Fruit fly (Drosophila melanogaster) whole organism, embryonic: ENCODE measurements around the gene CG32099.

Experiments used
- Abd-B ChIP-seq: fragments of 200-800 bp; sonication (Bioruptor generic); optimal IDR thresholded peaks from 2 replicates; lab custom pipeline; 2018; ENCODE audit warnings: missing biosample characterization, mild to moderate bottlenecking, missing genetic modification characterization, moderate library complexity
- Awh ChIP-seq: fragments of 200-800 bp; sonication (Bioruptor generic); IDR thresholded peaks from 2 replicates; pipeline ENCODE4, ENCODE4 v1.3.6; 2022; ENCODE audit warnings: missing biosample characterization, missing genetic modification characterization
- B-H1 ChIP-seq: fragments of 200-800 bp; sonication (Bioruptor generic); IDR thresholded peaks from 3 replicates; pipeline ENCODE4 v1.3.6; 2022; ENCODE audit warnings: missing biosample characterization, missing genetic modification characterization
- CG10267 ChIP-seq: fragments of 200-800 bp; sonication (Bioruptor generic); optimal IDR thresholded peaks from 2 replicates; lab custom pipeline; 2018; ENCODE audit warnings: missing biosample characterization, mild to moderate bottlenecking, missing genetic modification characterization, moderate library complexity
- CG10979 ChIP-seq: fragments of 200-800 bp; sonication (Bioruptor generic); optimal IDR thresholded peaks from 2 replicates; lab custom pipeline; 2018; ENCODE audit warnings: missing biosample characterization, mild to moderate bottlenecking, missing genetic modification characterization, moderate library complexity
- CG14014 ChIP-seq: fragments of 200-800 bp; sonication (Bioruptor generic); IDR thresholded peaks from 2 replicates; pipeline ENCODE4 v1.3.6; 2022; ENCODE audit warnings: missing biosample characterization, missing genetic modification characterization
- CG15514 ChIP-seq: fragments of 200-800 bp; sonication (Bioruptor generic); optimal IDR thresholded peaks from 3 replicates; lab custom pipeline; 2017; ENCODE audit warnings: missing biosample characterization, missing genetic modification characterization, mild to moderate bottlenecking, moderate library complexity, missing genetic modification reagents
- CG17568 ChIP-seq: fragments of 200-800 bp; sonication (Bioruptor generic); optimal IDR thresholded peaks from 2 replicates; lab custom pipeline; 2018; ENCODE audit warnings: missing biosample characterization, mild to moderate bottlenecking, missing genetic modification characterization, moderate library complexity
- CG1792 ChIP-seq: fragments of 200-800 bp; sonication (Bioruptor generic); optimal IDR thresholded peaks from 2 replicates; lab custom pipeline; 2016; ENCODE audit warnings: missing biosample characterization, missing genetic modification characterization
- CG1832 ChIP-seq: fragments of 200-800 bp; sonication (Bioruptor generic); optimal IDR thresholded peaks from 2 replicates; lab custom pipeline; 2017; ENCODE audit warnings: missing biosample characterization, mild to moderate bottlenecking, missing genetic modification characterization, inconsistent platforms
- CG2199 ChIP-seq: fragments of 200-800 bp; sonication (Bioruptor generic); IDR thresholded peaks from 3 replicates; pipeline ENCODE4 v1.3.6; 2022; ENCODE audit warnings: missing biosample characterization, missing genetic modification characterization
- CG2712 ChIP-seq: fragments of 200-800 bp; optimal IDR thresholded peaks from 3 replicates; lab custom pipeline; 2019; ENCODE audit warnings: missing biosample characterization, mild to moderate bottlenecking, missing genetic modification characterization, moderate library complexity
- CG2875 ChIP-seq: fragments of 200-800 bp; sonication (Bioruptor generic); optimal IDR thresholded peaks from 2 replicates; lab custom pipeline; 2017; ENCODE audit warnings: missing biosample characterization, mild to moderate bottlenecking, missing genetic modification characterization, missing genetic modification reagents
- CG30431 ChIP-seq: fragments of 200-800 bp; sonication (Bioruptor generic); optimal IDR thresholded peaks from 2 replicates; lab custom pipeline; 2017; ENCODE audit warnings: missing biosample characterization, missing genetic modification characterization
- CG32532 ChIP-seq: fragments of 200-800 bp; sonication (Bioruptor generic); IDR thresholded peaks from 2 replicates; pipeline ENCODE4 v1.3.6; 2022; ENCODE audit warnings: missing biosample characterization, missing genetic modification characterization
- CG42726 ChIP-seq: fragments of 200-800 bp; sonication (Bioruptor generic); IDR thresholded peaks from 2 replicates; pipeline ENCODE4 v1.3.6; 2022; ENCODE audit warnings: missing biosample characterization, missing genetic modification characterization; ENCODE audit not compliant: partially characterized antibody
- CG4424 ChIP-seq: fragments of 200-800 bp; sonication (Bioruptor generic); optimal IDR thresholded peaks from 3 replicates; lab custom pipeline; 2016; ENCODE audit warnings: missing biosample characterization, missing genetic modification characterization
- CG6272 ChIP-seq: fragments of 200-800 bp; sonication (Bioruptor generic); IDR thresholded peaks from 2 replicates; pipeline ENCODE4 v1.3.6; 2022; ENCODE audit warnings: missing biosample characterization, missing genetic modification characterization
- CG6689 ChIP-seq: fragments of 200-800 bp; sonication (Bioruptor generic); IDR thresholded peaks from 2 replicates; pipeline ENCODE4 v1.3.6; 2022; ENCODE audit warnings: missing biosample characterization, missing genetic modification characterization
- CoRest ChIP-seq: fragments of 200-800 bp; sonication (Bioruptor generic); optimal IDR thresholded peaks from 3 replicates; lab custom pipeline; 2018; ENCODE audit warnings: missing biosample characterization, mild to moderate bottlenecking, missing genetic modification characterization, moderate library complexity
- Dll ChIP-seq: fragments of 200-800 bp; sonication (Bioruptor generic); IDR thresholded peaks from 4 replicates; pipeline ENCODE4 v1.3.6; 2022; ENCODE audit warnings: missing biosample characterization, missing genetic modification characterization; ENCODE audit not compliant: partially characterized antibody
- Fer2 ChIP-seq: fragments of 200-800 bp; sonication (Bioruptor generic); optimal IDR thresholded peaks from 2 replicates; lab custom pipeline; 2018; ENCODE audit warnings: missing biosample characterization, mild to moderate bottlenecking, missing genetic modification characterization, moderate library complexity
- HLH4C ChIP-seq: fragments of 200-800 bp; sonication (Bioruptor generic); IDR thresholded peaks from 3 replicates; pipeline ENCODE4 v1.3.6; 2022; ENCODE audit warnings: missing biosample characterization, missing genetic modification characterization; ENCODE audit not compliant: partially characterized antibody
- HLH54F ChIP-seq: fragments of 200-800 bp; sonication (Bioruptor generic); optimal IDR thresholded peaks from 3 replicates; lab custom pipeline; 2016; ENCODE audit warnings: missing biosample characterization, missing genetic modification characterization
- Hmx ChIP-seq: fragments of 200-800 bp; sonication (Bioruptor generic); optimal IDR thresholded peaks from 2 replicates; lab custom pipeline; 2016; ENCODE audit warnings: missing biosample characterization, missing genetic modification characterization
- Max ChIP-seq: fragments of 200-800 bp; sonication (Bioruptor generic); optimal IDR thresholded peaks from 2 replicates; lab custom pipeline; 2016; ENCODE audit warnings: missing biosample characterization, mild to moderate bottlenecking, missing genetic modification characterization
- Meics ChIP-seq: fragments of 200-800 bp; sonication (Bioruptor generic); optimal IDR thresholded peaks from 2 replicates; lab custom pipeline; 2017; ENCODE audit warnings: missing biosample characterization, mild to moderate bottlenecking, missing genetic modification characterization
- NC2α ChIP-seq: fragments of 200-800 bp; sonication (Bioruptor generic); optimal IDR thresholded peaks from 2 replicates; lab custom pipeline; 2016; ENCODE audit warnings: missing biosample characterization, missing genetic modification characterization
- Optix ChIP-seq: fragments of 200-800 bp; sonication (Bioruptor generic); IDR thresholded peaks from 3 replicates; pipeline ENCODE4 v1.3.6; 2022; ENCODE audit warnings: missing biosample characterization, missing genetic modification characterization
- Xbp1 ChIP-seq: fragments of 200-800 bp; sonication (Bioruptor generic); optimal IDR thresholded peaks from 3 replicates; lab custom pipeline; 2016; ENCODE audit warnings: missing biosample characterization, mild to moderate bottlenecking, missing genetic modification characterization
- YL-1 ChIP-seq: fragments of 200-800 bp; sonication (Bioruptor generic); optimal IDR thresholded peaks from 3 replicates; lab custom pipeline; 2017; ENCODE audit warnings: missing biosample characterization, mild to moderate bottlenecking, missing genetic modification characterization
- abd-A ChIP-seq: fragments of 200-800 bp; sonication (Bioruptor generic); optimal IDR thresholded peaks from 3 replicates; lab custom pipeline; 2019; ENCODE audit warnings: missing biosample characterization, mild to moderate bottlenecking, missing genetic modification characterization, moderate library complexity
- az2 ChIP-seq: fragments of 200-800 bp; sonication (Bioruptor generic); optimal IDR thresholded peaks from 3 replicates; lab custom pipeline; 2016; ENCODE audit warnings: missing biosample characterization, missing genetic modification characterization
- bbx ChIP-seq: fragments of 200-800 bp; sonication (Bioruptor generic); IDR thresholded peaks from 2 replicates; pipeline ENCODE4 v1.3.6; 2022; ENCODE audit warnings: missing biosample characterization, missing genetic modification characterization; ENCODE audit not compliant: partially characterized antibody
- chm ChIP-seq: fragments of 200-800 bp; sonication (Bioruptor generic); IDR thresholded peaks from 2 replicates; pipeline ENCODE4 v1.3.6; 2022; ENCODE audit warnings: missing biosample characterization, missing genetic modification characterization
- crc ChIP-seq: fragments of 200-800 bp; sonication (Bioruptor generic); optimal IDR thresholded peaks from 2 replicates; lab custom pipeline; 2016; ENCODE audit warnings: missing biosample characterization, missing genetic modification characterization
- croc ChIP-seq: fragments of 200-800 bp; sonication (Bioruptor generic); conservative IDR thresholded peaks from 3 replicates; pipeline ENCODE4 v1.3.6; 2022; ENCODE audit warnings: missing biosample characterization, missing genetic modification characterization
- emc ChIP-seq: fragments of 200-800 bp; sonication (Bioruptor generic); optimal IDR thresholded peaks from 2 replicates; lab custom pipeline; 2016; ENCODE audit warnings: missing biosample characterization, missing genetic modification characterization
- fu2 ChIP-seq: fragments of 200-800 bp; sonication (Bioruptor generic); optimal IDR thresholded peaks from 2 replicates; lab custom pipeline; 2016; ENCODE audit warnings: missing biosample characterization, missing genetic modification characterization
- lbe ChIP-seq: fragments of 200-800 bp; sonication (Bioruptor generic); optimal IDR thresholded peaks from 2 replicates; lab custom pipeline; 2016; ENCODE audit warnings: missing biosample characterization, mild to moderate bottlenecking, missing genetic modification characterization
- lola ChIP-seq, 3 experiments: fragments of >200 bp in 2 of 3; fragments of 200-800 bp in 1 of 3; sonication (Bioruptor generic) in 1 of 3; optimal IDR thresholded peaks; 2 replicates each; lab custom pipeline; 2017 to 2019; ENCODE audit warnings: missing biosample characterization in 3 of 3, missing genetic modification characterization in 3 of 3, mild to moderate bottlenecking in 1 of 3, moderate library complexity in 1 of 3
- mam ChIP-seq: fragments of 200-800 bp; sonication (Bioruptor generic); optimal IDR thresholded peaks from 3 replicates; lab custom pipeline; 2016; ENCODE audit warnings: missing biosample characterization, missing genetic modification characterization
- onecut ChIP-seq: fragments of 200-800 bp; sonication (Bioruptor generic); IDR thresholded peaks from 2 replicates; pipeline ENCODE4 v1.3.6; 2022; ENCODE audit warnings: missing biosample characterization, missing genetic modification characterization
- pnt ChIP-seq: fragments of 200-800 bp; sonication (Bioruptor generic); optimal IDR thresholded peaks from 3 replicates; lab custom pipeline; 2016; ENCODE audit warnings: missing biosample characterization, missing genetic modification characterization
- pum ChIP-seq: fragments of 200-800 bp; sonication (Bioruptor generic); optimal IDR thresholded peaks from 2 replicates; lab custom pipeline; 2016; ENCODE audit warnings: missing biosample characterization, missing genetic modification characterization
- ro ChIP-seq: fragments of 200-800 bp; sonication (Bioruptor generic); IDR thresholded peaks from 2 replicates; pipeline ENCODE4 v1.3.6; 2022; ENCODE audit warnings: missing biosample characterization, missing genetic modification characterization
- ssp ChIP-seq: fragments of 200-800 bp; sonication (Bioruptor generic); IDR thresholded peaks from 2 replicates; pipeline ENCODE4 v1.3.6; 2022; ENCODE audit warnings: missing biosample characterization, missing genetic modification characterization
- tio ChIP-seq: fragments of 200-800 bp; sonication (Bioruptor generic); optimal IDR thresholded peaks from 2 replicates; lab custom pipeline; 2017; ENCODE audit warnings: missing biosample characterization, missing genetic modification characterization, inconsistent platforms
- trem ChIP-seq: fragments of 200-800 bp; optimal IDR thresholded peaks from 3 replicates; lab custom pipeline; 2019; ENCODE audit warnings: missing biosample characterization, mild to moderate bottlenecking, missing genetic modification characterization, moderate library complexity
- zf30C ChIP-seq: fragments of 200-800 bp; sonication (Bioruptor generic); optimal IDR thresholded peaks from 3 replicates; lab custom pipeline; 2018; ENCODE audit warnings: missing biosample characterization, mild to moderate bottlenecking, missing genetic modification characterization

CG32099 gene

dm6 chr3L:12139232-12139698 is 9.8 kb upstream of the CG32099 start (continued):
- TF ChIP-seq trem, result no peak
- TF ChIP-seq az2 (GFP tag; lab: Kevin White, UChicago), result peak; percentile 35
- peak; percentile 45; the same call in 1 of the 2 replicates for TF ChIP-seq CG14014
- peak; percentile 49; the same call in 1 of the 2 replicates for TF ChIP-seq chm (GFP tag; lab: Robert Waterston, UW)
- TF ChIP-seq zf30C, result no peak
- TF ChIP-seq CG1832 (GFP tag; lab: Kevin White, UChicago), result no peak
- no peak for TF ChIP-seq emc
- peak; percentile 68 for TF ChIP-seq CoRest
- 0 out of 2 replicates have a peak, but pooled peaks have one; percentile 36 for TF ChIP-seq CG6272
- peak; percentile 52 for TF ChIP-seq Meics (GFP tag; lab: Kevin White, UChicago)
- no peak for TF ChIP-seq bbx (GFP tag; lab: Robert Waterston, UW)
- no peak for TF ChIP-seq HLH4C (GFP tag; lab: Robert Waterston, UW)
- peak; percentile 47 for TF ChIP-seq HLH54F (GFP tag; lab: Kevin White, UChicago)
- peak; percentile 44 for TF ChIP-seq CG4424 (GFP tag; lab: Kevin White, UChicago)
- TF ChIP-seq CG32532 (GFP tag; lab: Robert Waterston, UW), result peak; percentile 57; the same call in 1 of the 2 replicates
- peak; percentile 44 for TF ChIP-seq CG15514 (GFP tag; lab: Kevin White, UChicago)
- peak; percentile 55 for TF ChIP-seq CG2712 (tag; lab: Kevin White, UChicago)
- no peak for TF ChIP-seq Dll (GFP tag; lab: Robert Waterston, UW)
- TF ChIP-seq CG10267 (tag; lab: Kevin White, UChicago), result peak; percentile 23
- TF ChIP-seq B-H1 (GFP tag; lab: Robert Waterston, UW), result no peak
- TF ChIP-seq pum (GFP tag; lab: Kevin White, UChicago), result peak; percentile 49
- no peak for TF ChIP-seq CG17568 (GFP tag; lab: Kevin White, UChicago)
- no peak for TF ChIP-seq Hmx (GFP tag; lab: Kevin White, UChicago)
- no peak for TF ChIP-seq CG42726 (GFP tag; lab: Robert Waterston, UW)
- TF ChIP-seq Fer2, result no peak
- no peak for TF ChIP-seq CG1792 (GFP tag; lab: Kevin White, UChicago)
- no peak for TF ChIP-seq NC2α (GFP tag; lab: Kevin White, UChicago)
- no peak for TF ChIP-seq Abd-B (GFP tag; lab: Kevin White, UChicago)
- TF ChIP-seq CG2199 (GFP tag; lab: Robert Waterston, UW), result no peak
- TF ChIP-seq fu2 (GFP tag; lab: Kevin White, UChicago), result no peak
- no peak for TF ChIP-seq abd-A (tag; lab: Kevin White, UChicago)
- TF ChIP-seq lbe (GFP tag; lab: Kevin White, UChicago), result peak; percentile 10
- peak; percentile 48; the same call in 1 of the 2 replicates for TF ChIP-seq Awh (GFP tag; lab: Robert Waterston, UW)
- peak; percentile 53 for TF ChIP-seq pnt (GFP tag; lab: Kevin White, UChicago)
- peak in 1 of 3 experiments; percentile 11 for TF ChIP-seq lola (GFP tag; optimal IDR thresholded peaks at IDR 0.05; lab: Kevin White, UChicago)
- TF ChIP-seq CG2875 (GFP tag; lab: Kevin White, UChicago), result no peak
- no peak for TF ChIP-seq Optix (GFP tag; lab: Robert Waterston, UW)
- no peak for TF ChIP-seq YL-1 (GFP tag; lab: Kevin White, UChicago)
- TF ChIP-seq onecut (GFP tag; lab: Robert Waterston, UW), result no peak
- TF ChIP-seq mam (GFP tag; lab: Kevin White, UChicago), result peak; percentile 61
- TF ChIP-seq crc, result peak; percentile 56
- peak; percentile 60 for TF ChIP-seq Xbp1
- TF ChIP-seq Max (GFP tag; lab: Kevin White, UChicago), result no peak
- TF ChIP-seq ssp (GFP tag; lab: Robert Waterston, UW), result peak; percentile 45; the same call in 1 of the 2 replicates
- TF ChIP-seq croc (GFP tag; lab: Robert Waterston, UW), result no peak
- no peak for TF ChIP-seq CG30431 (GFP tag; lab: Kevin White, UChicago)
- peak; percentile 41 for TF ChIP-seq CG10979 (tag; lab: Kevin White, UChicago)
- peak; percentile 59 for TF ChIP-seq CG6689 (GFP tag; lab: Robert Waterston, UW)
- TF ChIP-seq tio (GFP tag; lab: Kevin White, UChicago), result peak; percentile 57
- 0 out of 2 replicates have a peak, but pooled peaks have one; percentile 13 for TF ChIP-seq ro
